Worm (Caenorhabditis elegans): ENCODE data around the gene pbs-1.

pbs-1 gene

ce11 chrIV:1725888-1726287, 16.3 kb upstream of the pbs-1 start, which contains the start of gene K08D12.8:
Gene K08D12.8 (plus strand): TSS chrIV:1726188.
- TF ChIP-seq mel-28 (tag; optimal IDR thresholded peaks at IDR 0.05; ENCODE audit: borderline replicate concordance) (no peak), B0019.2 (GFP tag; conservative IDR thresholded peaks at IDR 0.05) (no peak), nfyb-1 (GFP tag; IDR thresholded peaks at IDR 0.05) (no peak), ceh-100 (GFP tag; IDR thresholded peaks at IDR 0.05) (no peak), ZK185.1 (tag; optimal IDR thresholded peaks at IDR 0.05; ENCODE audit: poor library complexity, severe bottlenecking) (no peak), him-1 (tag; optimal IDR thresholded peaks at IDR 0.05) (no peak), atf-7 (tag; optimal IDR thresholded peaks at IDR 0.05) (no peak), ceh-27 (GFP tag; optimal IDR thresholded peaks at IDR 0.05) (no peak), hrde-1 (tag; optimal IDR thresholded peaks at IDR 0.05; ENCODE audit: borderline replicate concordance) (no peak), ceh-91 (GFP tag; IDR thresholded peaks at IDR 0.05) (no peak), ztf-18 (tag; optimal IDR thresholded peaks at IDR 0.05) (no peak), egl-18 (GFP tag; IDR thresholded peaks at IDR 0.05) (no peak), madf-6 (GFP tag; IDR thresholded peaks at IDR 0.05) (no peak), lin-40 (tag; optimal IDR thresholded peaks at IDR 0.05) (no peak), K12H6.12 (tag; optimal IDR thresholded peaks at IDR 0.05) (no peak), lsy-27 (tag; optimal IDR thresholded peaks at IDR 0.05; ENCODE audit: borderline replicate concordance, insufficient read depth) (no peak), lag-1 (GFP tag; IDR thresholded peaks at IDR 0.05) (no peak)

- TF ChIP-seq lsy-27 (tag; optimal IDR thresholded peaks at IDR 0.05; ENCODE audit: borderline replicate concordance, insufficient read depth) (no peak), F33H1.4 (GFP tag; IDR thresholded peaks at IDR 0.05) (no peak), ztf-26 (tag; optimal IDR thresholded peaks at IDR 0.05) (no peak), attf-5 (GFP tag; optimal IDR thresholded peaks at IDR 0.05) (no peak), ekl-4 (GFP tag; IDR thresholded peaks at IDR 0.05) (no peak), B0261.1 (tag; optimal IDR thresholded peaks at IDR 0.05) (no peak), bed-1 (GFP tag; IDR thresholded peaks at IDR 0.05) (no peak), nhr-90 (tag; optimal IDR thresholded peaks at IDR 0.05) (no peak), D2030.7 (GFP tag; IDR thresholded peaks at IDR 0.05) (no peak)
Observed at ce11 chrIV:1724283-1724682, 14.7 kb upstream of the pbs-1 start, which contains the start of gene epic-3. Gene epic-3 (minus strand): TSS chrIV:1724383.

ce11 chrIV:1722953-1723352, 13.4 kb upstream of the pbs-1 start:
- peak; percentile 25; the same call in 1 of the 2 replicates for TF ChIP-seq K11D2.4 (GFP tag; IDR thresholded peaks at IDR 0.05)
- no peak for TF ChIP-seq unc-130 (GFP tag; optimal IDR thresholded peaks at IDR 0.05)
- peak; percentile 31 for TF ChIP-seq ztf-26 (tag; optimal IDR thresholded peaks at IDR 0.05)
- peak; percentile 18 for TF ChIP-seq lin-40 (tag; optimal IDR thresholded peaks at IDR 0.05)
- TF ChIP-seq lin-26 (GFP tag; IDR thresholded peaks at IDR 0.05), result peak; percentile 10

ce11 chrIV:1722463-1722862, 12.9 kb upstream of the pbs-1 start:
- TF ChIP-seq Y53G8AR.9 (GFP tag; conservative IDR thresholded peaks at IDR 0.05), result 0 out of 2 replicates have a peak, but pooled peaks have one; percentile 19
- TF ChIP-seq K11D2.4 (GFP tag; IDR thresholded peaks at IDR 0.05), result 0 out of 2 replicates have a peak, but pooled peaks have one; percentile 19
- TF ChIP-seq zfh-2 (GFP tag; conservative IDR thresholded peaks at IDR 0.05), result peak; percentile 70
- peak; percentile 98 for TF ChIP-seq egrh-3 (GFP tag; IDR thresholded peaks at IDR 0.05)
- 0 out of 2 replicates have a peak, but pooled peaks have one; percentile 23 for TF ChIP-seq ceh-58 (GFP tag; IDR thresholded peaks at IDR 0.05)
- 0 out of 2 replicates have a peak, but pooled peaks have one; percentile 22 for TF ChIP-seq dox-1 (GFP tag; IDR thresholded peaks at IDR 0.05)
- peak; percentile 84 for TF ChIP-seq lin-26 (GFP tag; IDR thresholded peaks at IDR 0.05)
- peak; percentile 55 for TF ChIP-seq mcd-1 (GFP tag; IDR thresholded peaks at IDR 0.05)
- TF ChIP-seq bed-1 (GFP tag; IDR thresholded peaks at IDR 0.05), result 0 out of 2 replicates have a peak, but pooled peaks have one; percentile 23
- TF ChIP-seq ceh-91 (GFP tag; IDR thresholded peaks at IDR 0.05), result 0 out of 2 replicates have a peak, but pooled peaks have one; percentile 10

Data from whole organism, young adult.